Worm (Caenorhabditis elegans) whole organism, young adult: ENCODE results near the gene slcr-46.1.

Experiments used
- B0035.1 ChIP-seq: sonication (generic microtip); optimal IDR thresholded peaks from 2 replicates; lab custom pipeline; 2016; ENCODE audit warnings: missing genetic modification characterization, mild to moderate bottlenecking, missing compliant biosample characterization, missing genotype, missing genetic modification reagents
- D2030.7 ChIP-seq: fragments of 200-800 bp; sonication (Bioruptor generic); IDR thresholded peaks from 2 replicates; pipeline ENCODE4 v1.3.6; 2022; ENCODE audit warnings: missing genetic modification reagents, missing genetic modification characterization, missing compliant biosample characterization
- F10E7.11 ChIP-seq: sonication (generic microtip); optimal IDR thresholded peaks from 2 replicates; lab custom pipeline; 2017; ENCODE audit warnings: mild to moderate bottlenecking, missing genetic modification characterization, moderate library complexity, missing compliant biosample characterization
- F39B2.1 ChIP-seq: fragments of 200-800 bp; sonication (Bioruptor generic); IDR thresholded peaks from 2 replicates; pipeline ENCODE4 v1.3.6; 2022; ENCODE audit warnings: missing genetic modification reagents, missing genetic modification characterization, missing compliant biosample characterization
- F49E8.2 ChIP-seq: sonication (generic microtip); optimal IDR thresholded peaks from 3 replicates; lab custom pipeline; 2017; ENCODE audit warnings: missing genetic modification characterization, mild to moderate bottlenecking, missing compliant biosample characterization, antibody characterized with exemption, moderate library complexity; ENCODE audit not compliant: insufficient read depth
- F57C9.4 ChIP-seq: sonication (generic microtip); optimal IDR thresholded peaks from 2 replicates; lab custom pipeline; 2017; ENCODE audit warnings: mild to moderate bottlenecking, missing genetic modification characterization, missing compliant biosample characterization
- T07F8.4 ChIP-seq: sonication (generic microtip); optimal IDR thresholded peaks from 2 replicates; lab custom pipeline; 2016; ENCODE audit warnings: mild to moderate bottlenecking, missing genetic modification characterization, moderate library complexity, missing compliant biosample characterization
- T26A5.8 ChIP-seq: sonication (generic microtip); optimal IDR thresholded peaks from 2 replicates; lab custom pipeline; 2016; ENCODE audit warnings: missing genetic modification characterization, missing compliant biosample characterization
- Y53G8AR.9 ChIP-seq: fragments of 200-800 bp; sonication (Bioruptor generic); conservative IDR thresholded peaks from 2 replicates; pipeline ENCODE4 v1.3.6; 2022; ENCODE audit warnings: missing genetic modification reagents, missing genetic modification characterization, missing compliant biosample characterization
- Y67H2A.10 ChIP-seq: fragments of 200-800 bp; sonication (Bioruptor generic); conservative IDR thresholded peaks from 2 replicates; pipeline ENCODE4 v1.3.6; 2022; ENCODE audit warnings: missing genetic modification reagents, missing genetic modification characterization, missing compliant biosample characterization
- Y79H2A.3 ChIP-seq: fragments of 200-800 bp; sonication (Bioruptor generic); conservative IDR thresholded peaks from 2 replicates; pipeline ENCODE4 v1.3.6; 2022; ENCODE audit warnings: missing genetic modification reagents, missing genetic modification characterization, missing compliant biosample characterization
- aptf-3 ChIP-seq: fragments of 200-800 bp; sonication (Bioruptor generic); IDR thresholded peaks from 2 replicates; pipeline ENCODE4 v1.3.6; 2022; ENCODE audit warnings: missing genetic modification characterization, missing compliant biosample characterization
- attf-5 ChIP-seq: fragments of 200-800 bp; sonication (Bioruptor generic); optimal IDR thresholded peaks from 2 replicates; lab custom pipeline; 2018; ENCODE audit warnings: mild to moderate bottlenecking, missing genetic modification characterization, missing compliant biosample characterization
- bed-1 ChIP-seq: fragments of 200-800 bp; sonication (Bioruptor generic); IDR thresholded peaks from 2 replicates; pipeline ENCODE4 v1.3.6; 2022; ENCODE audit warnings: missing genetic modification reagents, missing genetic modification characterization, missing compliant biosample characterization
- ccch-3 ChIP-seq: fragments of 200-800 bp; sonication (Bioruptor generic); optimal IDR thresholded peaks from 2 replicates; lab custom pipeline; 2018; ENCODE audit warnings: mild to moderate bottlenecking, missing genetic modification characterization, missing compliant biosample characterization
- ceh-100 ChIP-seq: fragments of 200-800 bp; sonication (Bioruptor generic); IDR thresholded peaks from 2 replicates; pipeline ENCODE4 v1.3.6; 2022; ENCODE audit warnings: missing genetic modification reagents, missing genetic modification characterization, missing compliant biosample characterization
- ceh-58 ChIP-seq: fragments of 200-800 bp; sonication (Bioruptor generic); IDR thresholded peaks from 2 replicates; pipeline ENCODE4 v1.3.6; 2022; ENCODE audit warnings: missing genetic modification characterization, missing compliant biosample characterization
- ceh-91 ChIP-seq: fragments of 200-800 bp; sonication (Bioruptor generic); IDR thresholded peaks from 2 replicates; pipeline ENCODE4 v1.3.6; 2022; ENCODE audit warnings: missing genetic modification reagents, missing genetic modification characterization, missing compliant biosample characterization
- dox-1 ChIP-seq: fragments of 200-800 bp; sonication (Bioruptor generic); IDR thresholded peaks from 2 replicates; pipeline ENCODE4 v1.3.6; 2022; ENCODE audit warnings: missing genetic modification reagents, missing genetic modification characterization, missing compliant biosample characterization
- efl-1 ChIP-seq: fragments of 150-350 bp; optimal IDR thresholded peaks from 2 replicates; lab custom pipeline; 2014; ENCODE audit warnings: missing biosample characterization, missing genetic modification reagents, missing genetic modification characterization
- egl-18 ChIP-seq: fragments of 200-800 bp; sonication (Bioruptor generic); IDR thresholded peaks from 2 replicates; pipeline ENCODE4 v1.3.6; 2022; ENCODE audit warnings: missing genetic modification reagents, missing genetic modification characterization, missing compliant biosample characterization
- gei-17 ChIP-seq: fragments of 200-800 bp; sonication (Bioruptor generic); optimal IDR thresholded peaks from 2 replicates; lab custom pipeline; 2018; ENCODE audit warnings: mild to moderate bottlenecking, missing genetic modification characterization, missing compliant biosample characterization
- him-1 ChIP-seq: sonication (generic microtip); optimal IDR thresholded peaks from 2 replicates; lab custom pipeline; 2016; ENCODE audit warnings: missing genotype, missing genetic modification reagents, missing genetic modification characterization, missing compliant biosample characterization
- hlh-26 ChIP-seq: fragments of 200-800 bp; sonication (Bioruptor generic); conservative IDR thresholded peaks from 2 replicates; pipeline ENCODE4 v1.3.6; 2022; ENCODE audit warnings: missing genetic modification reagents, missing genetic modification characterization, missing compliant biosample characterization
- hmg-20 ChIP-seq: fragments of 200-800 bp; sonication (Bioruptor generic); IDR thresholded peaks from 2 replicates; pipeline ENCODE4 v1.3.6; 2022; ENCODE audit warnings: missing genetic modification reagents, missing genetic modification characterization, missing compliant biosample characterization
- hsf-1 ChIP-seq: fragments of 200-800 bp; sonication (Bioruptor generic); IDR thresholded peaks from 2 replicates; pipeline ENCODE4 v1.3.6; 2022; ENCODE audit warnings: missing genetic modification reagents, missing genetic modification characterization, missing compliant biosample characterization
- lin-26 ChIP-seq: fragments of 200-800 bp; sonication (Bioruptor generic); IDR thresholded peaks from 2 replicates; pipeline ENCODE4 v1.3.6; 2022; ENCODE audit warnings: missing genetic modification reagents, missing genetic modification characterization, missing compliant biosample characterization
- lin-35 ChIP-seq, 3 experiments: fragments of 150-350 bp in 2 of 3; sonication (generic microtip) in 1 of 3; optimal IDR thresholded peaks; 2 replicates each; lab custom pipeline; 2014 to 2018; ENCODE audit warnings: missing biosample characterization in 3 of 3, missing genetic modification characterization in 3 of 3, missing genetic modification reagents in 3 of 3
- lin-40 ChIP-seq: sonication (generic microtip); optimal IDR thresholded peaks from 2 replicates; lab custom pipeline; 2016; ENCODE audit warnings: missing genetic modification characterization, mild to moderate bottlenecking, missing compliant biosample characterization, missing genotype, missing genetic modification reagents
- madf-3 ChIP-seq: fragments of 200-800 bp; sonication (Bioruptor generic); IDR thresholded peaks from 2 replicates; pipeline ENCODE4 v1.3.6; 2022; ENCODE audit warnings: missing genetic modification reagents, missing genetic modification characterization, missing compliant biosample characterization
- madf-8 ChIP-seq: fragments of 200-800 bp; sonication (Bioruptor generic); conservative IDR thresholded peaks from 2 replicates; pipeline ENCODE4 v1.3.6; 2022; ENCODE audit warnings: missing genetic modification reagents, missing genetic modification characterization, missing compliant biosample characterization
- mcd-1 ChIP-seq: fragments of 200-800 bp; sonication (Bioruptor generic); IDR thresholded peaks from 2 replicates; pipeline ENCODE4 v1.3.6; 2022; ENCODE audit warnings: missing genetic modification reagents, missing genetic modification characterization, missing compliant biosample characterization
- nfyb-1 ChIP-seq: fragments of 200-800 bp; sonication (Bioruptor generic); IDR thresholded peaks from 2 replicates; pipeline ENCODE4 v1.3.6; 2022; ENCODE audit warnings: missing genetic modification reagents, missing genetic modification characterization, missing compliant biosample characterization
- nhr-27 ChIP-seq: fragments of 200-800 bp; sonication (Bioruptor generic); optimal IDR thresholded peaks from 2 replicates; lab custom pipeline; 2018; ENCODE audit warnings: mild to moderate bottlenecking, missing genetic modification characterization, moderate library complexity, missing compliant biosample characterization
- pbrm-1 ChIP-seq: fragments of 200-800 bp; sonication (Bioruptor generic); IDR thresholded peaks from 2 replicates; pipeline ENCODE4 v1.3.6; 2022; ENCODE audit warnings: missing genetic modification reagents, missing genetic modification characterization, missing compliant biosample characterization
- rec-8 ChIP-seq, 2 experiments: sonication (generic microtip); optimal IDR thresholded peaks; 2 replicates each; lab custom pipeline; 2016; ENCODE audit warnings: mild to moderate bottlenecking in 2 of 2, missing genetic modification characterization in 2 of 2, missing genetic modification reagents in 2 of 2, missing genotype in 2 of 2, missing biosample characterization in 1 of 2, missing compliant biosample characterization in 1 of 2, moderate library complexity in 1 of 2
- rpc-1 ChIP-seq, 2 experiments: fragments of 150-350 bp in 1 of 2; sonication (generic microtip) in 1 of 2; optimal IDR thresholded peaks; 2 replicates each; lab custom pipeline; 2014 to 2018; ENCODE audit warnings: missing biosample characterization in 1 of 2, missing genetic modification characterization in 1 of 2, missing genetic modification reagents in 1 of 2, missing genotype in 1 of 2
- snpc-1.1 ChIP-seq: sonication (generic microtip); optimal IDR thresholded peaks from 2 replicates; lab custom pipeline; 2017; ENCODE audit warnings: missing genetic modification characterization, mild to moderate bottlenecking, missing compliant biosample characterization, antibody characterized with exemption, moderate library complexity, missing genotype, missing genetic modification reagents; ENCODE audit not compliant: insufficient read depth
- snpc-1.3 ChIP-seq: sonication (generic microtip); optimal IDR thresholded peaks from 2 replicates; lab custom pipeline; 2017; ENCODE audit warnings: missing genetic modification characterization, mild to moderate bottlenecking, missing compliant biosample characterization, antibody characterized with exemption, moderate library complexity, missing genotype, missing genetic modification reagents; ENCODE audit not compliant: insufficient read depth
- snpc-4 ChIP-seq, 5 experiments: fragments of 150-350 bp in 1 of 5; sonication (generic microtip) in 4 of 5; optimal IDR thresholded peaks; 2 replicates each; lab custom pipeline; 2014 to 2018; ENCODE audit warnings: missing genetic modification characterization in 5 of 5, missing biosample characterization in 3 of 5, antibody characterized with exemption in 2 of 5, mild to moderate bottlenecking in 2 of 5, missing compliant biosample characterization in 2 of 5, missing genotype in 2 of 5, moderate library complexity in 2 of 5, missing genetic modification reagents in 1 of 5
- zfh-2 ChIP-seq: fragments of 200-800 bp; sonication (Bioruptor generic); conservative IDR thresholded peaks from 2 replicates; pipeline ENCODE4 v1.3.6; 2022; ENCODE audit warnings: missing genetic modification reagents, missing genetic modification characterization, missing compliant biosample characterization
- ztf-18 ChIP-seq: sonication (generic microtip); optimal IDR thresholded peaks from 2 replicates; lab custom pipeline; 2016; ENCODE audit warnings: missing genotype, mild to moderate bottlenecking, missing genetic modification characterization, missing compliant biosample characterization
- ztf-22 ChIP-seq: fragments of 200-800 bp; sonication (Bioruptor generic); optimal IDR thresholded peaks from 2 replicates; lab custom pipeline; 2018; ENCODE audit warnings: mild to moderate bottlenecking, missing genetic modification characterization, moderate library complexity, missing compliant biosample characterization

slcr-46.1 gene

ce11 chrX:4607300-4607699 is 24.9 kb upstream of the slcr-46.1 start (continued):
- TF ChIP-seq him-1 (tag; lab: Kevin White, UChicago) (peak; percentile 58), lin-35 (GFP tag; optimal IDR thresholded peaks at IDR 0.05; lab: Kevin White, UChicago) (no peak), T26A5.8 (tag; lab: Kevin White, UChicago) (no peak)
- TF ChIP-seq, all 124 proteins: peak for 10

DNA sequence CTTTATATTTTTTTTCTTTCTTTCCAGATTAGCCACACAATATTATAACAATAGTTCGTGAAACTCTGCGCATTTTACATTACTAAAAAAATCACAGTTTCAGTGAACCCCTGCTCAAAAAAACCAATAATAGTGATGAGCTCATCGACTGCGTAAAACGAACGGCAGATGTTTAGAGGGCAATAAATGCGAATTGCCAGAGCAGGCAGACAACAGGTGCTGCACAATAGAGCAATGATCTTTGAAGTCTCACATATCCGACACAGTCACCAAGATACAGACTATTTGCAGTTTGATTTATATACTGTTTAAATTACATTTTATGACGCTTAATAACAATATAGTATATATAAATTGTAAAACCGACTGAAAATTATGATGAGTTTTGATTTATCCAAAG is 22.5 kb upstream of the slcr-46.1 start:
- no peak for TF ChIP-seq D2030.7 (GFP tag; lab: Robert Waterston, UW)
- TF ChIP-seq ccch-3 (GFP tag; lab: Kevin White, UChicago), result no peak
- TF ChIP-seq ceh-91 (GFP tag; lab: Robert Waterston, UW), result no peak
- no peak for TF ChIP-seq aptf-3 (GFP tag; lab: Robert Waterston, UW)
- no peak for TF ChIP-seq madf-8
- TF ChIP-seq ceh-100 (GFP tag; lab: Robert Waterston, UW), result no peak
- TF ChIP-seq Y53G8AR.9, result no peak
- no peak for TF ChIP-seq nfyb-1
- no peak for TF ChIP-seq T07F8.4
- TF ChIP-seq ztf-22, result no peak
- TF ChIP-seq ceh-58 (GFP tag; lab: Robert Waterston, UW), result no peak
- TF ChIP-seq madf-3, result no peak
- TF ChIP-seq B0035.1 (tag; lab: Kevin White, UChicago), result no peak

DNA sequence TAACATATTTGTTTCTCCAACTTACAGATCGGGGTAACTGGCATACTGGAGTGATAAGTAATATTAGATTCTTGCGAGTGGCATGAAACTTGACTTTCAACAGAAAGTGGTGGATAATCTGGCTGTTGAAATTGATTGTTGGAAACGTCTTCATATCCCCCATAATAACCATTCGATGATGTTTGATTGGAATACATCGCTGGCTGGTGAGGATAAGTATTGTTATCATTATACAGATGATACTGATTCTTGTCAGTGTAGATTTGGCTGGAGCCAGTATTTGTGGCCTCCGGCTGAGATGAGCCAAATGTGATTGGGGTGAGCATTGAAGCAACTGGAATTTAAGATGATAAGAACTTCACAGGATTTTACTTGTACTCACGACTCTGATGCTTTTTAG is 17.1 kb upstream of the slcr-46.1 start:
- no peak for TF ChIP-seq madf-8
- TF ChIP-seq ztf-18, result no peak
- TF ChIP-seq hlh-26 (GFP tag; lab: Robert Waterston, UW), result no peak
- TF ChIP-seq attf-5 (GFP tag; lab: Kevin White, UChicago), result no peak
- no peak for TF ChIP-seq snpc-1.3 (tag; lab: Kevin White, UChicago)
- TF ChIP-seq hmg-20 (GFP tag; lab: Robert Waterston, UW), result no peak
- no peak for TF ChIP-seq F49E8.2 (tag; lab: Kevin White, UChicago)
- no peak for TF ChIP-seq snpc-1.1 (tag; lab: Kevin White, UChicago)
- no peak for TF ChIP-seq rpc-1 (optimal IDR thresholded peaks at IDR 0.05; lab: Kevin White, UChicago)
- TF ChIP-seq rpc-1 (tag; optimal IDR thresholded peaks at IDR 0.05; lab: Kevin White, UChicago), result no peak
- no peak for TF ChIP-seq bed-1
- TF ChIP-seq lin-40, result no peak
- no peak for TF ChIP-seq Y67H2A.10 (GFP tag; lab: Robert Waterston, UW)
- TF ChIP-seq pbrm-1 (GFP tag; lab: Robert Waterston, UW), result no peak
- TF ChIP-seq nhr-27 (tag; lab: Kevin White, UChicago), result no peak

DNA sequence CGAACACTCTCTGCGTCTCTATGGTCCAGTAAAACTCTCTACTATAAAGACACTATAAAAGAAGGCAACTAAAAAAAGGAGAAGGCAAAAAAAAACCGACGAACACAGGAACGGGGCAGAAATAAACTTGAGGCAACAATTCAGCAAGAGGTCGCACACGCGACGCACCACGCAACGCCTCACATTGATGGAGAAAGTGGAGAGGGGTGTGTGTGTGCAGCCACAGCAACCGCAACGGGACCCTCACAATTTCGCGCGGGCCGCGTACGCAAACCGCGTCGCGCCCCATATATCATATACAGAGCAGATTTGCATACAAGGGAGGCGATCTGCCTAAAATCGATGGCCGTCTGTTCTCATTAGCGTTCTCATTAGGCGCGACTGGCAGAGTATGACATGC is 15.3 kb upstream of the slcr-46.1 start:
- TF ChIP-seq Y79H2A.3 (GFP tag; lab: Robert Waterston, UW) (no peak), mcd-1 (GFP tag; lab: Robert Waterston, UW) (peak; percentile 44; the same call in 1 of the 2 replicates), rec-8 (tag; optimal IDR thresholded peaks at IDR 0.05; lab: Kevin White, UChicago) (no peak), lin-40 (peak; percentile 27), F10E7.11 (tag; lab: Kevin White, UChicago) (peak; percentile 4), hsf-1 (GFP tag; lab: Robert Waterston, UW) (no peak), nhr-27 (tag; lab: Kevin White, UChicago) (no peak), snpc-1.3 (tag; lab: Kevin White, UChicago) (no peak), F57C9.4 (tag; lab: Kevin White, UChicago) (no peak), dox-1 (GFP tag; lab: Robert Waterston, UW) (peak; percentile 47; the same call in 1 of the 2 replicates), zfh-2 (peak; percentile 83), F39B2.1 (GFP tag; lab: Robert Waterston, UW) (no peak), gei-17 (no peak), lin-26 (GFP tag; lab: Robert Waterston, UW) (0 out of 2 replicates have a peak, but pooled peaks have one; percentile 42), hlh-26 (GFP tag; lab: Robert Waterston, UW) (0 out of 2 replicates have a peak, but pooled peaks have one; percentile 57), efl-1 (peak; percentile 63), egl-18 (GFP tag; lab: Robert Waterston, UW) (0 out of 2 replicates have a peak, but pooled peaks have one; percentile 6), snpc-4 (GFP tag; optimal IDR thresholded peaks at IDR 0.05; lab: Kevin White, UChicago) (no peak), snpc-4 (tag; optimal IDR thresholded peaks at IDR 0.05; lab: Kevin White, UChicago) (no peak)
